Fruit fly (Drosophila melanogaster) Kc167 (cell line): ENCODE measurements around the gene CG14960.

Experiments used
- Myc ChIP-seq: fragments of >200 bp; optimal IDR thresholded peaks from 2 replicates; lab custom pipeline; 2017; ENCODE audit warnings: missing external identifiers
- Sin3A ChIP-seq: fragments of >200 bp; optimal IDR thresholded peaks from 2 replicates; lab custom pipeline; 2018; ENCODE audit warnings: missing external identifiers
- h ChIP-seq: fragments of >200 bp; optimal IDR thresholded peaks from 3 replicates; lab custom pipeline; 2018; ENCODE audit warnings: missing external identifiers
- insv ChIP-seq: fragments of >200 bp; optimal IDR thresholded peaks from 3 replicates; lab custom pipeline; 2018; ENCODE audit warnings: missing external identifiers
- psq ChIP-seq: fragments of >200 bp; optimal IDR thresholded peaks from 2 replicates; lab custom pipeline; 2017; ENCODE audit warnings: missing external identifiers
- ttk ChIP-seq: sonication (Bioruptor generic); optimal IDR thresholded peaks from 2 replicates; lab custom pipeline; 2017; ENCODE audit warnings: missing external identifiers

dm6 chr3L:3284900-3285299 is 14.1 kb downstream of the CG14960 start:
- no peak for TF ChIP-seq ttk
- TF ChIP-seq psq (lab: Kevin White, UChicago) = no peak
- no peak for TF ChIP-seq Sin3A (lab: Kevin White, UChicago)
- TF ChIP-seq Myc (lab: Kevin White, UChicago) = no peak
- TF ChIP-seq h = no peak
- no peak for TF ChIP-seq insv (lab: Kevin White, UChicago)
